Worm (Caenorhabditis elegans): ENCODE measurements around the gene dec-7.

Gene dec-7

ce11 chrIII:9920764-9921163 is 11.4 kb upstream of the dec-7 start, which contains the start of gene F40F12.3:
TSS of gene F40F12.3 (minus strand) at chrIII:9920864.
- TF ChIP-seq ceh-16 (tag; optimal IDR thresholded peaks at IDR 0.05) (no peak), mbf-1 (tag; optimal IDR thresholded peaks at IDR 0.05) (no peak), egl-27 (tag; optimal IDR thresholded peaks at IDR 0.05) (no peak), nhr-6 (tag; optimal IDR thresholded peaks at IDR 0.05) (no peak), peb-1 (tag; optimal IDR thresholded peaks at IDR 0.05) (no peak), ceh-82 (tag; optimal IDR thresholded peaks at IDR 0.05) (no peak)

- TF ChIP-seq C34F6.9 (tag; optimal IDR thresholded peaks at IDR 0.05) (no peak), nhr-10 (tag; optimal IDR thresholded peaks at IDR 0.05) (no peak), mdl-1 (tag; optimal IDR thresholded peaks at IDR 0.05) (no peak), elt-3 (tag; optimal IDR thresholded peaks at IDR 0.05) (no peak), ama-1 (optimal IDR thresholded peaks at IDR 0.05) (no peak), gmeb-1 (tag; optimal IDR thresholded peaks at IDR 0.05) (peak; percentile 17), R02D3.7 (tag; optimal IDR thresholded peaks at IDR 0.05) (no peak), egl-27 (tag; optimal IDR thresholded peaks at IDR 0.05) (no peak), nhr-6 (tag; optimal IDR thresholded peaks at IDR 0.05) (no peak), fos-1 (tag; optimal IDR thresholded peaks at IDR 0.05) (peak; percentile 66)
Measured at ce11 chrIII:9922310-9922709, 9.9 kb upstream of the dec-7 start.

- no peak for TF ChIP-seq ama-1 (optimal IDR thresholded peaks at IDR 0.05)
- no peak for TF ChIP-seq nhr-10 (tag; optimal IDR thresholded peaks at IDR 0.05)
- no peak for TF ChIP-seq elt-3 (tag; optimal IDR thresholded peaks at IDR 0.05)
- TF ChIP-seq sma-9 (GFP tag; optimal IDR thresholded peaks at IDR 0.05), result no peak
- no peak for TF ChIP-seq sma-9 (tag; optimal IDR thresholded peaks at IDR 0.05)
- TF ChIP-seq ztf-1 (GFP tag; conservative IDR thresholded peaks at IDR 0.05), result no peak
- TF ChIP-seq lin-39 (tag; optimal IDR thresholded peaks at IDR 0.05), result no peak
- TF ChIP-seq aly-2 (tag; optimal IDR thresholded peaks at IDR 0.05), result no peak
- TF ChIP-seq nhr-11 (tag; optimal IDR thresholded peaks at IDR 0.05), result no peak
- TF ChIP-seq ZK546.5 (tag; optimal IDR thresholded peaks at IDR 0.05), result no peak
- TF ChIP-seq nhr-12 (tag; optimal IDR thresholded peaks at IDR 0.05), result no peak
- TF ChIP-seq unc-39 (tag; optimal IDR thresholded peaks at IDR 0.05), result no peak
- TF ChIP-seq F13H6.1 (tag; optimal IDR thresholded peaks at IDR 0.05), result no peak
- no peak for TF ChIP-seq snpc-4 (tag; optimal IDR thresholded peaks at IDR 0.05)
- no peak for TF ChIP-seq gmeb-1 (tag; optimal IDR thresholded peaks at IDR 0.05)
- no peak for TF ChIP-seq ztf-11 (tag; optimal IDR thresholded peaks at IDR 0.05)
- TF ChIP-seq ceh-16 (tag; optimal IDR thresholded peaks at IDR 0.05), result no peak
- TF ChIP-seq skn-1 (tag; optimal IDR thresholded peaks at IDR 0.05), result no peak
- TF ChIP-seq nhr-21 (tag; optimal IDR thresholded peaks at IDR 0.05), result no peak
- no peak for TF ChIP-seq unc-55 (GFP tag; optimal IDR thresholded peaks at IDR 0.05)
- no peak for TF ChIP-seq peb-1 (tag; optimal IDR thresholded peaks at IDR 0.05)
Measured at ce11 chrIII:9922874-9923273, 9.3 kb upstream of the dec-7 start, which contains the start of gene cbp-2. TSS of gene cbp-2 (plus strand) at chrIII:9923174.

DNA sequence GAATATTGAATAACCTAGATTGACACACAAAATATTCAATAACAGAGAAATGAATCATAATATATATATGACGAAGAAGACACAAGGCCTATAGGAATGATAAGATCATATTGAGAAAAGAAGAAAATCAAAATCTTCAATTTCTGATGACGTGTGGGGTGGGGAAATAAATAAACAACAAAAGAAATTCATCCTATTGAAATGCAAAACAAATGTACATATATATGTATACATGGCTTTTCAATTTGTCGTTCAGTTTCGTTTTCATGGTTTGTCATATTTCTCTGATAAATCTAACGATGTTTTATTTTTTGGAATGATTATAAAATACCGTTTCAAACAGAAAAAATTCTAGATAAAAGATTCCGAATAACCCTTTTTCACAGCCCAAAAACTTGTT is 5.5 kb upstream of the dec-7 start, which contains the start of gene ttr-3:
TSS of gene ttr-3 (minus strand) at position 101 of the 400 bp plus-strand sequence.
- TF ChIP-seq nhr-11 (tag; optimal IDR thresholded peaks at IDR 0.05) (no peak), sma-3 (GFP tag; optimal IDR thresholded peaks at IDR 0.05) (peak; percentile 1), gmeb-1 (tag; optimal IDR thresholded peaks at IDR 0.05) (no peak)

DNA sequence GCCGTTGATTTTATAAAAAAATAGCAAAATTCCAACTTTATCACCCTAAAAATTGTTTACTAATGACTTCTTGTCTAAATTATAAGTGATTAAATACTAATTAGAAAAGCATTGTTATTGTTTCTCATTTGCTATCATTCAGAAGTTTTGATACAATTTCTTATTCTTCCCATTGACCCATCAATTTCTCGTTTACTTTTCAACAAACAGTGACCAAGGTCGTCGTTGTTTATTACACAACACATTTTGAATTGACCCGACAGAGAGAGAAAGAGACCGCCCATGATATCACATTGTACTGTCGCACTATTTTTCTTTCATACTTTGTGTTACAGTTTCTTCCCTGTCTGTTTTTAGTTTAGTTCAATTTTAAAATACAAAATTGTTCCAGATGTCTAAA is 4.8 kb upstream of the dec-7 start, which contains the start of gene ttr-2:
TSS of gene ttr-2 (plus strand) at position 392 of the 400 bp plus-strand sequence.
- TF ChIP-seq nhr-21 (tag; optimal IDR thresholded peaks at IDR 0.05), result no peak
- TF ChIP-seq nhr-25 (tag; optimal IDR thresholded peaks at IDR 0.05), result peak; percentile 67
- no peak for TF ChIP-seq aly-2 (tag; optimal IDR thresholded peaks at IDR 0.05)
- TF ChIP-seq F13H6.1 (tag; optimal IDR thresholded peaks at IDR 0.05), result no peak
- TF ChIP-seq sma-9 (GFP tag; optimal IDR thresholded peaks at IDR 0.05), result no peak
- TF ChIP-seq sma-9 (tag; optimal IDR thresholded peaks at IDR 0.05), result no peak
- TF ChIP-seq egl-27 (tag; optimal IDR thresholded peaks at IDR 0.05), result no peak
- TF ChIP-seq ZK546.5 (tag; optimal IDR thresholded peaks at IDR 0.05), result no peak
- no peak for TF ChIP-seq unc-62 (GFP tag; optimal IDR thresholded peaks at IDR 0.05)
- TF ChIP-seq mdl-1 (tag; optimal IDR thresholded peaks at IDR 0.05), result no peak
- no peak for TF ChIP-seq mab-5 (tag; optimal IDR thresholded peaks at IDR 0.05)
- TF ChIP-seq ztf-1 (GFP tag; conservative IDR thresholded peaks at IDR 0.05), result no peak
- TF ChIP-seq nhr-77 (tag; optimal IDR thresholded peaks at IDR 0.05), result no peak
- no peak for TF ChIP-seq lin-13 (GFP tag; optimal IDR thresholded peaks at IDR 0.05)
- no peak for TF ChIP-seq elt-3 (tag; optimal IDR thresholded peaks at IDR 0.05)
- TF ChIP-seq dmd-4 (tag; optimal IDR thresholded peaks at IDR 0.05), result no peak
- no peak for TF ChIP-seq C34F6.9 (tag; optimal IDR thresholded peaks at IDR 0.05)
- peak; percentile 54 for TF ChIP-seq fos-1 (tag; optimal IDR thresholded peaks at IDR 0.05)
- no peak for TF ChIP-seq mbf-1 (tag; optimal IDR thresholded peaks at IDR 0.05)
- TF ChIP-seq crh-2 (tag; optimal IDR thresholded peaks at IDR 0.05), result peak; percentile 27
- no peak for TF ChIP-seq nhr-10 (tag; optimal IDR thresholded peaks at IDR 0.05)

Measured in whole organism, L2 larva.